Worm (Caenorhabditis elegans): ENCODE data around the gene C07G1.7.

DNA sequence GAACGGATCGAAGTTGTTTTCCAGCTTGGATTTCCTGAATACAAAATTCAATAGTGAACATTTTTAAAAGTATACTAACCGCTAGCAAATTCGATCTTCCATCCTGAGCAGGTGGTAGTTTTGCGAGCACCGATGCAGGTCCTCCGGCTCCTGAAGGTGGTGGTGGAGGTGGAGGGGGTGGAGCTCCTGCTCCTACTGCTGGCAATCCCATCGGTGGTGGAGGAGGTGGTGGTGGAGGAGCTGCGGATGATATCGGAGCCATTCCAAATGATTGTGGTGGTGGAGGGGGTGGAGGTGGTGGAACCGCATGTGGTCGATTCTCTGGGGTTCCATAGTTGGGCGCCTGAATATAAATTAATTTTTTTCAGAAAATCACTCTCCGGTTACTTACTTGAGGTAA is 22.0 kb downstream of the C07G1.7 start:
- TF ChIP-seq hlh-1 (tag; optimal IDR thresholded peaks at IDR 0.05) (no peak), nhr-2 (tag; optimal IDR thresholded peaks at IDR 0.05) (no peak), mep-1 (tag; optimal IDR thresholded peaks at IDR 0.05) (no peak), ztf-11 (tag; optimal IDR thresholded peaks at IDR 0.05) (no peak), elt-1 (tag; optimal IDR thresholded peaks at IDR 0.05; ENCODE audit: borderline replicate concordance, insufficient read depth) (no peak), unc-62 (GFP tag; optimal IDR thresholded peaks at IDR 0.05) (no peak), nhr-76 (tag; optimal IDR thresholded peaks at IDR 0.05) (no peak), ceh-43 (GFP tag; optimal IDR thresholded peaks at IDR 0.05) (no peak), snpc-4 (tag; optimal IDR thresholded peaks at IDR 0.05) (no peak), nhr-12 (tag; optimal IDR thresholded peaks at IDR 0.05) (no peak), lin-32 (GFP tag; optimal IDR thresholded peaks at IDR 0.05) (no peak), elt-3 (tag; optimal IDR thresholded peaks at IDR 0.05) (no peak), sptf-1 (tag; optimal IDR thresholded peaks at IDR 0.05) (no peak)

All from whole organism, mixed stage, embryonic.